Worm (Caenorhabditis elegans): ENCODE data around the gene oac-57.

DNA sequence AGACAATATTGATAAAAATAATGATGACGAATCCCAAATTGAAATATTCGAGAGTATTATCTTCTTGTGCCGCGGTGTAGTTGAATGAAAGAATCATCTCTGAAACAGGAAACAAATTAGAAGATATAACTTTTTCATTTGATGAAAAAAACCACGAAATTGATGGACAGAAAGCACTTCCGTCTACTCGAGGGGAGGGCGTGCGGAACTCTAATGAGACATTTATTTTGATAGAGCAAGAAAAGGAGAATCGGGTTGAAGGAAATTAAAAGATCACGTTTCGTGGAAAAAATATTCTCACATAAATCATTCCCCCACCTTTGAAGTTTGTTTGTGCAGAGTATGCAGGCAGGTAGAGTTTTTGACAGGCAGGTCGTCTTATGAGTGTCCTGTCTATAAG lies 46.3 kb downstream of the oac-57 start, which contains the start of gene sre-14:
- no peak for TF ChIP-seq lin-39 (tag; optimal IDR thresholded peaks at IDR 0.05)
- no peak for TF ChIP-seq unc-30 (tag; optimal IDR thresholded peaks at IDR 0.05)
- TF ChIP-seq sox-4 (tag; optimal IDR thresholded peaks at IDR 0.05): no peak
- TF ChIP-seq ama-1 (optimal IDR thresholded peaks at IDR 0.05): no peak
- TF ChIP-seq nhr-237 (tag; optimal IDR thresholded peaks at IDR 0.05): no peak
- no peak for TF ChIP-seq skn-1 (tag; optimal IDR thresholded peaks at IDR 0.05)
- no peak for TF ChIP-seq fos-1 (tag; optimal IDR thresholded peaks at IDR 0.05)
- TF ChIP-seq ceh-8 (GFP tag; optimal IDR thresholded peaks at IDR 0.05): no peak
- no peak for TF ChIP-seq egl-27 (tag; optimal IDR thresholded peaks at IDR 0.05)
- no peak for TF ChIP-seq unc-62 (GFP tag; optimal IDR thresholded peaks at IDR 0.05)
- no peak for TF ChIP-seq lin-13 (GFP tag; optimal IDR thresholded peaks at IDR 0.05)
- TF ChIP-seq mep-1 (tag; optimal IDR thresholded peaks at IDR 0.05): no peak
- no peak for TF ChIP-seq ceh-88 (GFP tag; IDR thresholded peaks at IDR 0.05)
